Fruit fly (Drosophila melanogaster) whole organism: Measurements from ENCODE around the gene CG5281.

Experiments used
- CG8478 ChIP-seq: fragments of >200 bp; optimal IDR thresholded peaks from 2 replicates; lab custom pipeline; 2018; ENCODE audit warnings: inconsistent platforms
- Dll ChIP-seq: fragments of >200 bp; optimal IDR thresholded peaks from 2 replicates; lab custom pipeline; 2017
- pan ChIP-seq: fragments of >200 bp; optimal IDR thresholded peaks from 2 replicates; lab custom pipeline; 2017
- psq ChIP-seq: fragments of >200 bp; optimal IDR thresholded peaks from 2 replicates; lab custom pipeline; 2017
- usp ChIP-seq: fragments of >200 bp; optimal IDR thresholded peaks from 2 replicates; lab custom pipeline; 2017; ENCODE audit warnings: missing biosample characterization, missing genetic modification characterization, mixed read lengths

dm6 chr3R:11437528-11437927, 1.9 kb downstream of the CG5281 start, which contains the start of gene CG17230:
- no peak for TF ChIP-seq psq (lab: Kevin White, UChicago)
- TF ChIP-seq CG8478, result no peak
- TF ChIP-seq usp (GFP tag; lab: Kevin White, UChicago), result no peak
- no peak for TF ChIP-seq pan (lab: Kevin White, UChicago)
- TF ChIP-seq Dll (lab: Kevin White, UChicago), result no peak
